Fruit fly (Drosophila melanogaster) whole organism, embryonic: ENCODE results near the gene Gld2.
A peak's percentile ranks its signal among the peaks of the same experiment; 100 is the strongest.

Experiments
- Atf-2 ChIP-seq: fragments of 200-800 bp; sonication (Bioruptor generic); optimal IDR thresholded peaks from 2 replicates; lab custom pipeline; 2016; ENCODE audit warnings: missing biosample characterization, missing genetic modification characterization
- Blimp-1 ChIP-seq: fragments of 200-800 bp; sonication (Bioruptor generic); optimal IDR thresholded peaks from 3 replicates; lab custom pipeline; 2018; ENCODE audit warnings: missing biosample characterization, missing genetic modification characterization, mild to moderate bottlenecking, moderate library complexity, missing genetic modification reagents
- Bteb2 ChIP-seq: fragments of 200-800 bp; sonication (Bioruptor generic); optimal IDR thresholded peaks from 2 replicates; lab custom pipeline; 2016; ENCODE audit warnings: missing biosample characterization, missing genetic modification characterization
- CG11093 ChIP-seq: fragments of 200-800 bp; sonication (Bioruptor generic); IDR thresholded peaks from 3 replicates; pipeline ENCODE4 v1.3.6; 2022; ENCODE audit warnings: missing biosample characterization, missing genetic modification characterization
- CG11247 ChIP-seq: fragments of 200-800 bp; sonication (Bioruptor generic); IDR thresholded peaks from 2 replicates; pipeline ENCODE4 v1.3.6; 2022; ENCODE audit warnings: missing biosample characterization, missing genetic modification characterization
- CG12391 ChIP-seq: fragments of 200-800 bp; sonication (Bioruptor generic); optimal IDR thresholded peaks from 3 replicates; lab custom pipeline; 2018; ENCODE audit warnings: missing biosample characterization, mild to moderate bottlenecking, missing genetic modification characterization, moderate library complexity
- CG12769 ChIP-seq: fragments of 200-800 bp; sonication (Bioruptor generic); optimal IDR thresholded peaks from 2 replicates; lab custom pipeline; 2019; ENCODE audit warnings: missing biosample characterization, mild to moderate bottlenecking, missing genetic modification characterization, moderate library complexity
- CG13287 ChIP-seq: fragments of 200-800 bp; sonication (Bioruptor generic); IDR thresholded peaks from 2 replicates; pipeline ENCODE4 v1.3.6; 2022; ENCODE audit warnings: missing biosample characterization, missing genetic modification characterization; ENCODE audit not compliant: partially characterized antibody
- CG16779 ChIP-seq: fragments of 200-800 bp; sonication (Bioruptor generic); IDR thresholded peaks from 2 replicates; pipeline ENCODE4 v1.3.6; 2022; ENCODE audit warnings: missing biosample characterization, missing genetic modification characterization
- CG16813 ChIP-seq: fragments of 200-800 bp; sonication (Bioruptor generic); IDR thresholded peaks from 3 replicates; pipeline ENCODE4 v1.3.6; 2022; ENCODE audit warnings: missing biosample characterization, missing genetic modification characterization; ENCODE audit not compliant: partially characterized antibody
- CG17385 ChIP-seq: fragments of 200-800 bp; sonication (Bioruptor generic); optimal IDR thresholded peaks from 3 replicates; lab custom pipeline; 2018; ENCODE audit warnings: missing biosample characterization, mild to moderate bottlenecking, missing genetic modification characterization
- CG1832 ChIP-seq: fragments of 200-800 bp; sonication (Bioruptor generic); optimal IDR thresholded peaks from 2 replicates; lab custom pipeline; 2017; ENCODE audit warnings: missing biosample characterization, mild to moderate bottlenecking, missing genetic modification characterization, inconsistent platforms
- CG18599 ChIP-seq: fragments of 200-800 bp; sonication (Bioruptor generic); optimal IDR thresholded peaks from 3 replicates; lab custom pipeline; 2017; ENCODE audit warnings: missing biosample characterization, missing genetic modification characterization, mild to moderate bottlenecking, moderate library complexity, missing genetic modification reagents
- CG2889 ChIP-seq: fragments of 200-800 bp; sonication (Bioruptor generic); IDR thresholded peaks from 3 replicates; pipeline ENCODE4 v1.3.6; 2022; ENCODE audit warnings: missing biosample characterization, missing genetic modification characterization
- CG42726 ChIP-seq: fragments of 200-800 bp; sonication (Bioruptor generic); IDR thresholded peaks from 2 replicates; pipeline ENCODE4 v1.3.6; 2022; ENCODE audit warnings: missing biosample characterization, missing genetic modification characterization; ENCODE audit not compliant: partially characterized antibody
- CG5180 ChIP-seq: fragments of 200-800 bp; sonication (Bioruptor generic); optimal IDR thresholded peaks from 3 replicates; lab custom pipeline; 2017; ENCODE audit warnings: missing biosample characterization, missing genetic modification characterization, mild to moderate bottlenecking, moderate library complexity, missing genetic modification reagents
- CG5245 ChIP-seq: fragments of 200-800 bp; sonication (Bioruptor generic); optimal IDR thresholded peaks from 3 replicates; lab custom pipeline; 2016; ENCODE audit warnings: missing biosample characterization, missing genetic modification characterization
- CG6175 ChIP-seq: fragments of 200-800 bp; sonication (Bioruptor generic); IDR thresholded peaks from 3 replicates; pipeline ENCODE4 v1.3.6; 2022; ENCODE audit warnings: missing biosample characterization, missing genetic modification characterization
- Dll ChIP-seq: fragments of 200-800 bp; sonication (Bioruptor generic); IDR thresholded peaks from 4 replicates; pipeline ENCODE4 v1.3.6; 2022; ENCODE audit warnings: missing biosample characterization, missing genetic modification characterization; ENCODE audit not compliant: partially characterized antibody
- E2f1 ChIP-seq: fragments of 200-800 bp; sonication (Bioruptor generic); IDR thresholded peaks from 2 replicates; pipeline ENCODE4 v1.3.6; 2022; ENCODE audit warnings: missing biosample characterization, missing genetic modification characterization
- H15 ChIP-seq: fragments of 200-800 bp; sonication (Bioruptor generic); IDR thresholded peaks from 3 replicates; pipeline ENCODE4 v1.3.6; 2022; ENCODE audit warnings: missing biosample characterization, missing genetic modification characterization
- H2.0 ChIP-seq: fragments of 200-800 bp; sonication (Bioruptor generic); IDR thresholded peaks from 2 replicates; pipeline ENCODE4 v1.3.6; 2022; ENCODE audit warnings: missing biosample characterization, missing genetic modification characterization
- HLHmδ ChIP-seq: fragments of 200-800 bp; sonication (Bioruptor generic); optimal IDR thresholded peaks from 2 replicates; lab custom pipeline; 2018; ENCODE audit warnings: missing biosample characterization, mild to moderate bottlenecking, missing genetic modification characterization, moderate library complexity
- Med ChIP-seq: fragments of 200-800 bp; sonication (Bioruptor generic); peaks from one replicate; lab custom pipeline; 2016; ENCODE audit warnings: missing biosample characterization, missing genetic modification characterization, mild to moderate bottlenecking, inconsistent platforms, moderate library complexity
- Mes4 ChIP-seq: fragments of 200-800 bp; sonication (Bioruptor generic); optimal IDR thresholded peaks from 2 replicates; lab custom pipeline; 2016; ENCODE audit warnings: missing biosample characterization, missing genetic modification characterization
- NC2β ChIP-seq: fragments of 200-800 bp; sonication (Bioruptor generic); optimal IDR thresholded peaks from 2 replicates; lab custom pipeline; 2016; ENCODE audit warnings: missing biosample characterization, missing genetic modification characterization
- Ravus ChIP-seq: fragments of 200-800 bp; sonication (Bioruptor generic); IDR thresholded peaks from 2 replicates; pipeline ENCODE4 v1.3.6; 2022; ENCODE audit warnings: missing biosample characterization, missing genetic modification characterization
- Sox100B ChIP-seq: fragments of 200-800 bp; sonication (Bioruptor generic); optimal IDR thresholded peaks from 3 replicates; lab custom pipeline; 2018; ENCODE audit warnings: missing biosample characterization, mild to moderate bottlenecking, missing genetic modification characterization
- Sry-β ChIP-seq: fragments of 200-800 bp; sonication (Bioruptor generic); optimal IDR thresholded peaks from 2 replicates; lab custom pipeline; 2018; ENCODE audit warnings: missing biosample characterization, mild to moderate bottlenecking, missing genetic modification characterization, moderate library complexity
- chinmo ChIP-seq: fragments of 200-800 bp; sonication (Bioruptor generic); IDR thresholded peaks from 4 replicates; pipeline ENCODE4 v1.3.6; 2022; ENCODE audit warnings: missing biosample characterization, missing genetic modification characterization; ENCODE audit not compliant: partially characterized antibody
- chm ChIP-seq: fragments of 200-800 bp; sonication (Bioruptor generic); IDR thresholded peaks from 2 replicates; pipeline ENCODE4 v1.3.6; 2022; ENCODE audit warnings: missing biosample characterization, missing genetic modification characterization
- ci ChIP-seq: fragments of 200-800 bp; sonication (Bioruptor generic); IDR thresholded peaks from 3 replicates; pipeline ENCODE4 v1.3.6; 2022; ENCODE audit warnings: missing biosample characterization, missing genetic modification characterization
- crol ChIP-seq: fragments of 200-800 bp; sonication (Bioruptor generic); IDR thresholded peaks from 2 replicates; pipeline ENCODE4 v1.3.6; 2022; ENCODE audit warnings: missing biosample characterization, missing genetic modification characterization
- gem ChIP-seq: fragments of 200-800 bp; sonication (Bioruptor generic); optimal IDR thresholded peaks from 2 replicates; lab custom pipeline; 2019; ENCODE audit warnings: missing biosample characterization, mild to moderate bottlenecking, missing genetic modification characterization, moderate library complexity
- gsb-n ChIP-seq: fragments of 200-800 bp; sonication (Bioruptor generic); optimal IDR thresholded peaks from 3 replicates; lab custom pipeline; 2018; ENCODE audit warnings: missing biosample characterization, mild to moderate bottlenecking, missing genetic modification characterization
- ken ChIP-seq: fragments of 200-800 bp; sonication (Bioruptor generic); IDR thresholded peaks from 3 replicates; pipeline ENCODE4 v1.3.6; 2022; ENCODE audit warnings: missing biosample characterization, missing genetic modification characterization
- kni ChIP-seq: fragments of 200-800 bp; sonication (Bioruptor generic); optimal IDR thresholded peaks from 3 replicates; lab custom pipeline; 2017; ENCODE audit warnings: mild to moderate bottlenecking, missing biosample characterization, missing genetic modification reagents, missing genetic modification characterization
- nerfin-2 ChIP-seq: fragments of 200-800 bp; sonication (Bioruptor generic); IDR thresholded peaks from 2 replicates; pipeline ENCODE4 v1.3.6; 2022; ENCODE audit warnings: missing biosample characterization, missing genetic modification characterization; ENCODE audit not compliant: partially characterized antibody
- oc ChIP-seq: fragments of 200-800 bp; sonication (Bioruptor generic); optimal IDR thresholded peaks from 2 replicates; lab custom pipeline; 2018; ENCODE audit warnings: missing biosample characterization, mild to moderate bottlenecking, missing genetic modification characterization, moderate library complexity
- onecut ChIP-seq: fragments of 200-800 bp; sonication (Bioruptor generic); IDR thresholded peaks from 2 replicates; pipeline ENCODE4 v1.3.6; 2022; ENCODE audit warnings: missing biosample characterization, missing genetic modification characterization
- otp ChIP-seq: fragments of 200-800 bp; sonication (Bioruptor generic); IDR thresholded peaks from 3 replicates; pipeline ENCODE4, ENCODE4 v1.3.6; 2022; ENCODE audit warnings: missing biosample characterization, missing genetic modification characterization
- schlank ChIP-seq: fragments of 200-800 bp; sonication (Bioruptor generic); optimal IDR thresholded peaks from 2 replicates; lab custom pipeline; 2018; ENCODE audit warnings: missing biosample characterization, mild to moderate bottlenecking, missing genetic modification characterization
- sd ChIP-seq: fragments of 200-800 bp; sonication (Bioruptor generic); optimal IDR thresholded peaks from 3 replicates; lab custom pipeline; 2018; ENCODE audit warnings: missing biosample characterization, mild to moderate bottlenecking, missing genetic modification characterization, moderate library complexity
- so ChIP-seq: fragments of 200-800 bp; sonication (Bioruptor generic); IDR thresholded peaks from 3 replicates; pipeline ENCODE4 v1.3.6; 2022; ENCODE audit warnings: missing biosample characterization, missing genetic modification characterization
- sr ChIP-seq: fragments of 200-800 bp; sonication (Bioruptor generic); IDR thresholded peaks from 3 replicates; pipeline ENCODE4 v1.3.6; 2022; ENCODE audit warnings: missing biosample characterization, missing genetic modification characterization
- vnd ChIP-seq: fragments of 200-800 bp; sonication (Bioruptor generic); IDR thresholded peaks from 3 replicates; pipeline ENCODE4 v1.3.6; 2022; ENCODE audit warnings: missing biosample characterization, missing genetic modification characterization; ENCODE audit not compliant: partially characterized antibody
- vvl ChIP-seq: fragments of 200-800 bp; sonication (Bioruptor generic); IDR thresholded peaks from 2 replicates; pipeline ENCODE4 v1.3.6; 2022; ENCODE audit warnings: missing biosample characterization, missing genetic modification characterization
- zen2 ChIP-seq: fragments of 200-800 bp; sonication (Bioruptor generic); IDR thresholded peaks from 3 replicates; pipeline ENCODE4 v1.3.6; 2022; ENCODE audit warnings: missing biosample characterization, missing genetic modification characterization; ENCODE audit not compliant: partially characterized antibody
- zf30C ChIP-seq: fragments of 200-800 bp; sonication (Bioruptor generic); optimal IDR thresholded peaks from 3 replicates; lab custom pipeline; 2018; ENCODE audit warnings: missing biosample characterization, mild to moderate bottlenecking, missing genetic modification characterization

Gld2 gene

DNA sequence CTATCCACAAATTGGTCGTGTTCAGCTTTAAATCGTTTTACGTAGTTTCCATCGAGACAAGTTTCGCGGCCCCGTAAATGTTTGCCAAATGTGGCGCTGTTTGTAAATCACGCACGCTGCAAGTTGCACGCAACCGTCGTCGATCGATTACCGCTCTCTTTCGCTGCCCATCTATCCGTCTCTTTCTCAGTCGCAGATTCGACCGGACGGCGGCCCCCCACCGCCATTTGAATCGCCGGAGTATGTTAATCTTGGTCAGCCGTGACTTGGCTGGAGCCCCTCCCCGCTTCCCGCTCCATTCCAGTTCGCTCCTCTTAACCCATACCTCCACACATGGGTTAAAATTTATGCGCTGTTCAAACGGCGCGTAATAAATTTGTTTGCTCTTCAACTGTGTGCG, 12.7 kb upstream of the Gld2 start:
- 0 out of 3 replicates have a peak, but pooled peaks have one; percentile 25 for TF ChIP-seq zen2 (GFP tag; lab: Robert Waterston, UW)
- no peak for TF ChIP-seq CG16779 (GFP tag; lab: Robert Waterston, UW)
- TF ChIP-seq H2.0 (GFP tag; lab: Robert Waterston, UW), result no peak
- TF ChIP-seq CG42726 (GFP tag; lab: Robert Waterston, UW), result no peak
- TF ChIP-seq chm (GFP tag; lab: Robert Waterston, UW), result 0 out of 2 replicates have a peak, but pooled peaks have one; percentile 29
- peak; percentile 54 for TF ChIP-seq CG5180 (GFP tag; lab: Kevin White, UChicago)
- TF ChIP-seq E2f1 (GFP tag; lab: Robert Waterston, UW), result no peak
- no peak for TF ChIP-seq Bteb2 (GFP tag; lab: Kevin White, UChicago)
- TF ChIP-seq CG11247, result no peak
- peak; percentile 56; the same call in 1 of the 3 replicates for TF ChIP-seq CG6175
- TF ChIP-seq CG16813 (GFP tag; lab: Robert Waterston, UW), result 0 out of 3 replicates have a peak, but pooled peaks have one; percentile 41
- no peak for TF ChIP-seq HLHmδ (GFP tag; lab: Kevin White, UChicago)
- no peak for TF ChIP-seq CG13287 (GFP tag; lab: Robert Waterston, UW)
- peak; percentile 46 for TF ChIP-seq oc (tag; lab: Kevin White, UChicago)
- peak; percentile 34 for TF ChIP-seq CG12769 (tag; lab: Kevin White, UChicago)
- TF ChIP-seq so (GFP tag; lab: Robert Waterston, UW), result 0 out of 3 replicates have a peak, but pooled peaks have one; percentile 40
- no peak for TF ChIP-seq Sox100B (GFP tag; lab: Kevin White, UChicago)
- TF ChIP-seq vnd (GFP tag; lab: Robert Waterston, UW), result no peak
- no peak for TF ChIP-seq CG18599
- TF ChIP-seq kni (GFP tag; lab: Kevin White, UChicago), result peak; percentile 67
- peak; percentile 56 for TF ChIP-seq sd (tag; lab: Kevin White, UChicago)
- TF ChIP-seq nerfin-2 (GFP tag; lab: Robert Waterston, UW), result 0 out of 2 replicates have a peak, but pooled peaks have one; percentile 32
- no peak for TF ChIP-seq NC2β (GFP tag; lab: Kevin White, UChicago)
- no peak for TF ChIP-seq Atf-2 (GFP tag; lab: Kevin White, UChicago)
- TF ChIP-seq crol (GFP tag; lab: Robert Waterston, UW), result peak; percentile 86
- TF ChIP-seq chinmo (GFP tag; lab: Robert Waterston, UW), result 0 out of 4 replicates have a peak, but pooled peaks have one; percentile 35
- no peak for TF ChIP-seq gem
- 0 out of 3 replicates have a peak, but pooled peaks have one; percentile 13 for TF ChIP-seq ken (GFP tag; lab: Robert Waterston, UW)
- no peak for TF ChIP-seq schlank (tag; lab: Kevin White, UChicago)
- TF ChIP-seq onecut (GFP tag; lab: Robert Waterston, UW), result 0 out of 2 replicates have a peak, but pooled peaks have one; percentile 19
- peak; percentile 28 for TF ChIP-seq gsb-n
- TF ChIP-seq Ravus (GFP tag; lab: Robert Waterston, UW), result no peak
- peak; percentile 33 for TF ChIP-seq CG1832
- 0 out of 4 replicates have a peak, but pooled peaks have one; percentile 20 for TF ChIP-seq Dll (GFP tag; lab: Robert Waterston, UW)
- no peak for TF ChIP-seq CG11093 (GFP tag; lab: Robert Waterston, UW)
- TF ChIP-seq otp, result 0 out of 3 replicates have a peak, but pooled peaks have one; percentile 44
- peak; percentile 15; the same call in 1 of the 3 replicates for TF ChIP-seq ci (GFP tag; lab: Robert Waterston, UW)
- TF ChIP-seq Blimp-1 (GFP tag; lab: Kevin White, UChicago), result no peak
- TF ChIP-seq Sry-β, result no peak
- peak; percentile 48 for TF ChIP-seq Med (GFP tag; lab: Kevin White, UChicago)
- TF ChIP-seq sr, result 0 out of 3 replicates have a peak, but pooled peaks have one; percentile 6
- TF ChIP-seq CG12391 (tag; lab: Kevin White, UChicago), result no peak
- no peak for TF ChIP-seq CG2889 (GFP tag; lab: Robert Waterston, UW)
- no peak for TF ChIP-seq H15 (GFP tag; lab: Robert Waterston, UW)
- TF ChIP-seq CG17385 (GFP tag; lab: Kevin White, UChicago), result no peak
- peak; percentile 87 for TF ChIP-seq vvl (GFP tag; lab: Robert Waterston, UW)
- TF ChIP-seq zf30C (GFP tag; lab: Kevin White, UChicago), result no peak
- TF ChIP-seq Mes4 (GFP tag; lab: Kevin White, UChicago), result no peak
- TF ChIP-seq CG5245 (GFP tag; lab: Kevin White, UChicago), result no peak
